Worm (Caenorhabditis elegans) whole organism, L1 larva: ENCODE data around the gene T19C3.2.

ENCODE experiments used
- ama-1 ChIP-seq: fragments of 150-350 bp; optimal IDR thresholded peaks from 2 replicates; lab custom pipeline; 2014
- ceh-63 ChIP-seq: fragments of 200-800 bp; sonication (Bioruptor generic); optimal IDR thresholded peaks from 2 replicates; lab custom pipeline; 2018; ENCODE audit warnings: mild to moderate bottlenecking, missing genetic modification characterization, missing compliant biosample characterization
- ets-5 ChIP-seq: fragments of 200-800 bp; sonication (Bioruptor generic); IDR thresholded peaks from 2 replicates; pipeline ENCODE4 v1.3.6; 2022; ENCODE audit warnings: missing genetic modification characterization, missing compliant biosample characterization
- hlh-17 ChIP-seq: fragments of 200-800 bp; sonication (Bioruptor generic); optimal IDR thresholded peaks from 2 replicates; lab custom pipeline; 2018; ENCODE audit warnings: missing genetic modification characterization, mild to moderate bottlenecking, missing compliant biosample characterization, moderate library complexity, borderline replicate concordance
- lsy-2 ChIP-seq, 2 experiments: fragments of 150-350 bp; optimal IDR thresholded peaks; 2 replicates each; lab custom pipeline; 2014; ENCODE audit warnings: missing biosample characterization in 2 of 2, missing genetic modification characterization in 2 of 2
- mep-1 ChIP-seq: fragments of 150-350 bp; optimal IDR thresholded peaks from 2 replicates; lab custom pipeline; 2014; ENCODE audit warnings: missing biosample characterization, missing genetic modification characterization
- nhr-76 ChIP-seq: sonication (generic microtip); optimal IDR thresholded peaks from 2 replicates; lab custom pipeline; 2017; ENCODE audit warnings: missing biosample characterization, missing genetic modification characterization
- nhr-85 ChIP-seq: sonication (generic microtip); peaks from one replicate; lab custom pipeline; 2016; ENCODE audit warnings: missing genetic modification characterization, inconsistent platforms, missing compliant biosample characterization
- sox-4 ChIP-seq: sonication (generic microtip); optimal IDR thresholded peaks from 2 replicates; lab custom pipeline; 2016; ENCODE audit warnings: missing genetic modification characterization, missing compliant biosample characterization
- unc-130 ChIP-seq: fragments of 150-350 bp; optimal IDR thresholded peaks from 2 replicates; lab custom pipeline; 2017; ENCODE audit warnings: missing biosample characterization, missing genetic modification characterization, inconsistent platforms
- ztf-11 ChIP-seq, 2 experiments: sonication (generic microtip); optimal IDR thresholded peaks; 2 replicates each; lab custom pipeline; 2016 to 2017; ENCODE audit warnings: missing genetic modification characterization in 2 of 2, missing biosample characterization in 1 of 2, missing compliant biosample characterization in 1 of 2

DNA sequence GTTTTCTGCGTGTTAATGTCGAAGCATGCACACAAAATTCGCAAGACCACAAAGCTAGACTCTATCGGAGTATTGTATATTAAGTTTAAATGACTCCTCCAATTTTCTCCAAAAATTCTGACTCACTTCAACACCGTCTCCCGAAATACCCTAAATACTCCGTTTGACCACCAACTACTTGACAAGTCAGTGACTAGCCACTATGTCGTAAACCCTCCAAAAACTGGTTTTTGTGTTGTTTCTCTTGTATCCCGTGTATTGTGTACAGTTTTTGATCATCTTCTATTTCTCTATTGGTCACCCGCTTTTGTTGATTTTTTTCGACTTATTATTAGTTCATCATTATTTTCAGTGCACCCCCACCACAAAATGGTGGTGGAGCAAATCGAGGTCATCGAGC, 41.0 kb upstream of the T19C3.2 start, which contains the start of gene C09F5.1:
- TF ChIP-seq sox-4 (tag; lab: Kevin White, UChicago) (no peak), nhr-76 (tag; lab: Kevin White, UChicago) (no peak), nhr-85 (tag; lab: Kevin White, UChicago) (peak; percentile 60), unc-130 (tag; lab: Kevin White, UChicago) (no peak), ets-5 (GFP tag; lab: Robert Waterston, UW) (no peak), ama-1 (lab: Kevin White, UChicago) (no peak), lsy-2 (tag; optimal IDR thresholded peaks at IDR 0.05; lab: Kevin White, UChicago) (peak in 1 of 2 experiments; percentile 16), mep-1 (tag; lab: Kevin White, UChicago) (no peak), hlh-17 (no peak), ceh-63 (no peak), ztf-11 (tag; optimal IDR thresholded peaks at IDR 0.05; lab: Kevin White, UChicago) (no peak)
